Worm (Caenorhabditis elegans): ENCODE results near the gene K07F5.12.

K07F5.12 gene

DNA sequence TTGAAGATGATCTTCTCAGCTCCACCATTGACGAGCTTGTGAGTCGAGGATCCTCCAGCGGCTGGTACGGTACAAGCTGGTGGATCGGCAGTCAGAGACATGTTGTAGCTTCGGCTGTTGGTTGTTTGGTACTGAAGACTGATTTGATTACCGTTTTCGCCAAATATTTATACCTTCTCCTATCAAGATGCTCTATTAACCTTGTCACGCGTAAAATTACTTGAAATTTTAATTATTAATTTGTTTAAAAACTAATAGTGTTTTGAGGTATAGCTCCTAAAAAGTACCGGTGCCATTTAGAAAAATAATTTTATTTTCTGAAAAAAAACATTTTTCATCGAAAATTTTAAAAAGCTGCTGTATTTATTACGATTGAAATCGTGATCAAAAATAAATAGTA lies 4.9 kb upstream of the K07F5.12 start, which contains the start of gene ssp-10:
TSS of gene ssp-10 (minus strand) at position 101 of the 400 bp plus-strand sequence.
- TF ChIP-seq nhr-25 (tag; optimal IDR thresholded peaks at IDR 0.05): no peak
- no peak for TF ChIP-seq ztf-11 (tag; optimal IDR thresholded peaks at IDR 0.05)
- TF ChIP-seq hmg-11 (tag; optimal IDR thresholded peaks at IDR 0.05): no peak
- TF ChIP-seq lin-15B (tag; optimal IDR thresholded peaks at IDR 0.05): no peak
- no peak for TF ChIP-seq fkh-2 (tag; optimal IDR thresholded peaks at IDR 0.05)
- no peak for TF ChIP-seq ama-1 (optimal IDR thresholded peaks at IDR 0.05)
- no peak for TF ChIP-seq ztf-4 (tag; optimal IDR thresholded peaks at IDR 0.05)

DNA sequence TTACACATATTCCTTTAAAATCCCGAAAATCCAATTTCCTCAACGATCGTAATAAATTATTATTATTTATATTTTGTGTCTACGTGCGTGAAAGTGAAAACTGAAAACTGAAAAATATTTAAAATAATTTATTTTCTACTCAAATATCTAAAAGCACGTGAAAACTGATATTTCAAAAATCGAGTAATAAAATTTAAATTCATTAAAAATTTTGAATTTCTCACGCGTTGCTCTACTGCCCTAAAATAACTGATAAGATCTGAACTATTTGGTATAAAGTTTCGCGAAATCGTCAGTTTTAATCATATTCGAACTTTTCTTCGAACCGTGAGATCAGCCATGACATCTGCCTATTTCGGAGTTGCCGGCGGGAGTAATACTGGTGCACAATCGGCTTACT lies 3.6 kb upstream of the K07F5.12 start, which contains the start of gene ssq-1:
TSS of gene ssq-1 (plus strand) at position 301 of the 400 bp plus-strand sequence.
- TF ChIP-seq egl-5 (tag; optimal IDR thresholded peaks at IDR 0.05) (no peak), eor-1 (tag; optimal IDR thresholded peaks at IDR 0.05) (no peak), mml-1 (tag; optimal IDR thresholded peaks at IDR 0.05) (no peak), nhr-12 (tag; optimal IDR thresholded peaks at IDR 0.05) (no peak), egl-27 (tag; optimal IDR thresholded peaks at IDR 0.05) (no peak), ceh-9 (tag; optimal IDR thresholded peaks at IDR 0.05) (no peak), fkh-10 (GFP tag; optimal IDR thresholded peaks at IDR 0.05) (no peak), nhr-28 (tag; optimal IDR thresholded peaks at IDR 0.05) (no peak), elt-2 (tag; optimal IDR thresholded peaks at IDR 0.05) (no peak), nfya-1 (tag; optimal IDR thresholded peaks at IDR 0.05; ENCODE audit: insufficient read depth) (no peak), pha-4 (tag; optimal IDR thresholded peaks at IDR 0.05) (no peak), R02D3.7 (tag; optimal IDR thresholded peaks at IDR 0.05) (no peak), lsy-12 (tag; optimal IDR thresholded peaks at IDR 0.05) (no peak), ztf-11 (tag; optimal IDR thresholded peaks at IDR 0.05) (no peak)

DNA sequence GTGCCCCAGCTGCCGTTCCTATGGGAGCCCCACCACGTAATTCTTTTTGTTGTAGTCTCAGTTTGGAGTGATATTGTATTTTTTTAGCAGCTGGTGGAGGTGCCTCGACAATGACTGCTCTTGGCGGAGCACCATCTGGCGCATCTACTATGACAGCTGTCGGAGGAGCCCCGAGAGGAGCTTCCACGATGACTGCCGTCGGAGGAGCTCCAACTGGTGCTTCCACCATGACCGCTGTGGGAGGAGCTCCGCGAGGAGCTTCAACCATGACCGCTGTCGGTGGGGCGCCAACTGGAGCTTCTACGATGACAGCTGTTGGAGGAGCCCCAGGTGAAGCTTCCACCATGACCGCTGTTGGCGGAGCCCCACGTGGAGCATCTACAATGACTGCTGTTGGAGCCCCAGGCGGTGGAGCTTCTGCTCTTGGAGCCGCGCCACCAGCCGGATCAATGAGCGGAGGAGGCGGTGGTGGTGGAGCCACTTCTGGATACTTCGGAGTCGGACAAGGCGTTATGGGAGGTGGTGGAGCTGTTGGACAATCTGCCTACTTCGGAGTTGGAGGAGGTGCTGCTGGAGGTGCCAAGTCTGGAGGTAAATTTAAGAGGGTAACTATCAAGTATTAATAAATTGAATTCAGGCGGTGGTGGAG lies 2.9 kb upstream of the K07F5.12 start:
- TF ChIP-seq skn-1 (tag; optimal IDR thresholded peaks at IDR 0.05) (no peak), fkh-2 (tag; optimal IDR thresholded peaks at IDR 0.05) (no peak), ZK546.5 (tag; optimal IDR thresholded peaks at IDR 0.05) (no peak), hmg-11 (tag; optimal IDR thresholded peaks at IDR 0.05) (no peak), mdl-1 (tag; optimal IDR thresholded peaks at IDR 0.05) (no peak), unc-39 (tag; optimal IDR thresholded peaks at IDR 0.05) (no peak), nhr-67 (tag; optimal IDR thresholded peaks at IDR 0.05) (no peak), nhr-11 (tag; optimal IDR thresholded peaks at IDR 0.05) (no peak), R02D3.7 (tag; optimal IDR thresholded peaks at IDR 0.05) (no peak), nhr-23 (tag; optimal IDR thresholded peaks at IDR 0.05) (no peak), nhr-77 (tag; optimal IDR thresholded peaks at IDR 0.05) (no peak), fkh-10 (GFP tag; optimal IDR thresholded peaks at IDR 0.05) (no peak), ceh-16 (tag; optimal IDR thresholded peaks at IDR 0.05) (no peak), aly-2 (tag; optimal IDR thresholded peaks at IDR 0.05) (no peak), zag-1 (tag; optimal IDR thresholded peaks at IDR 0.05) (no peak), mml-1 (tag; optimal IDR thresholded peaks at IDR 0.05) (no peak)

DNA sequence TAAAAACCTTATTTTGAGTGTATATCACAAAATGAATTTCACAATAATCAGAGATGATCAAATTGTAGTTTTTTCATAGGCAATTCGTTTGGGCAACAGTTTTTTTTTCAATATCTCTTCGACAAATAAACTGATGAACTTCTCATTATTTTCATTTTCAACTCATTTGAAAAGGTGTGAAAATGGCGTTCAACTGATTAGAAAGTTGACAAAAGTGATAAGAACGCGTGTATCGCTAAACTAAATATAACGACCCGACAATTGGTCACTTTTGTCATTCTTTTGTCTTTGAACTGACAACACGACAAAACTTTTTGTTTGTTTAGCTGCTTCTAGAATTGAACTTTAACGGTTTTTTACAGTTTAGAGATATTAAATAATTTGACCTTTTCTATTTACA lies 860 bp upstream of the K07F5.12 start:
- peak; percentile 64 for TF ChIP-seq elt-2 (tag; optimal IDR thresholded peaks at IDR 0.05)
- TF ChIP-seq pha-4 (tag; optimal IDR thresholded peaks at IDR 0.05): peak; percentile 73
- peak; percentile 39 for TF ChIP-seq pqm-1 (tag; optimal IDR thresholded peaks at IDR 0.05)
- no peak for TF ChIP-seq unc-62 (GFP tag; optimal IDR thresholded peaks at IDR 0.05)
- TF ChIP-seq aly-2 (tag; optimal IDR thresholded peaks at IDR 0.05): no peak

DNA sequence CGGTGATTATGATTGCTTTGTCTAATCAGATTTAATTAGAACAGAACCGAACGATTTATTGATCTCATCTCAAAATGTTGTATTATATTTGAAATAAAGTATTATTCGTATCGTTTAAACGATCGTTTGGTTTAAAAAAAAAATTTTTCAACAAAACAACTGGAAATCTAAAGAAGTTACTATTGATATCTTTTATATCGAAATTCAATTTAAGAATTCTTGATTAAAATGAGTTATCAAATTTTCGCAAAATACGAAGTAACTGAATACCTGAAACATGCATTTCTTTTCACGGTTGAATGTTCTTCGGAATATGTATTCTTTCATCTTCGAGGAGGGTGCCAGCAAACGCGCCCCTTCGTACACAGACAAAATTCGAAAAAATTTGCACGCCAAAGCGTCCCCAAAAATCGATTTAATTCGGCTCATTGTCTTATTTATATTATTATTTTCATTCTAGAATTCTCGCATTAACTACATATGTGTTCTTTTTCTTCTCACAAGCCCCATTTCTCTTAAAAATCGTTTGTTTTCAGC lies 2.2 kb downstream of the K07F5.12 start, which contains the start of gene npp-1:
TSS of gene npp-1 (plus strand) at position 537 of the 537 bp plus-strand sequence.
- no peak for TF ChIP-seq tbx-2 (tag; optimal IDR thresholded peaks at IDR 0.05)
- peak; percentile 59 for TF ChIP-seq lin-15B (tag; optimal IDR thresholded peaks at IDR 0.05)
- TF ChIP-seq eor-1 (tag; optimal IDR thresholded peaks at IDR 0.05): no peak
- TF ChIP-seq nhr-76 (tag; optimal IDR thresholded peaks at IDR 0.05): no peak
- TF ChIP-seq nhr-43 (tag; optimal IDR thresholded peaks at IDR 0.05; ENCODE audit: poor library complexity, severe bottlenecking): no peak
- TF ChIP-seq nfya-1 (tag; optimal IDR thresholded peaks at IDR 0.05; ENCODE audit: insufficient read depth): peak; percentile 50
- no peak for TF ChIP-seq fkh-10 (GFP tag; optimal IDR thresholded peaks at IDR 0.05)
- no peak for TF ChIP-seq elt-1 (tag; optimal IDR thresholded peaks at IDR 0.05)
- TF ChIP-seq ZK546.5 (tag; optimal IDR thresholded peaks at IDR 0.05): no peak
- peak; percentile 0 for TF ChIP-seq pqm-1 (tag; optimal IDR thresholded peaks at IDR 0.05)
- TF ChIP-seq aly-2 (tag; optimal IDR thresholded peaks at IDR 0.05): no peak
- no peak for TF ChIP-seq elt-3 (tag; optimal IDR thresholded peaks at IDR 0.05)
- peak; percentile 20 for TF ChIP-seq elt-2 (tag; optimal IDR thresholded peaks at IDR 0.05)
- TF ChIP-seq ceh-9 (tag; optimal IDR thresholded peaks at IDR 0.05): no peak
- TF ChIP-seq hmg-11 (tag; optimal IDR thresholded peaks at IDR 0.05): no peak
- no peak for TF ChIP-seq unc-62 (GFP tag; optimal IDR thresholded peaks at IDR 0.05)
- TF ChIP-seq nhr-28 (tag; optimal IDR thresholded peaks at IDR 0.05): no peak
- TF ChIP-seq nhr-25 (tag; optimal IDR thresholded peaks at IDR 0.05): peak; percentile 20
- no peak for TF ChIP-seq egl-27 (tag; optimal IDR thresholded peaks at IDR 0.05)
- no peak for TF ChIP-seq ceh-82 (tag; optimal IDR thresholded peaks at IDR 0.05)
- TF ChIP-seq snpc-4 (tag; optimal IDR thresholded peaks at IDR 0.05): no peak
- TF ChIP-seq fos-1 (tag; optimal IDR thresholded peaks at IDR 0.05): no peak
- TF ChIP-seq pha-4 (tag; optimal IDR thresholded peaks at IDR 0.05): peak; percentile 82
